Worm (Caenorhabditis elegans): ENCODE data around the gene W10G6.6.

W10G6.6 gene

DNA sequence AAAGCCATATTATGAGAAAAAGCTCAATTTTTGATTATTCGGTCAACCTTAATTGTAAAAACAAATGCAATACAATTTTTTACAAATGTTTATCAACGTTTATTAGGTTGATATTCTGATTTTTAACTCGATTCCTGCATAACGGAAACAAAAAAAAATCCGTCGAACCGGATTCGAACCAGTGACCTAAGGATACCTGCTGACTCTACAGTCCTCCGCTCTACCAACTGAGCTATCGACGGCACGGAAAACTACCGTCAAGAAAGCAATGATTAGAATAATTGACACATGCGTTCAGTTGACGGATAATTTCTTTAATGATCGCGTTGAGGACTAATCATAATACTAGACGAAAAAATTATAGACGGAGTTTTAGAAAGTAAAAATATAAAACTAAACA is 41.9 kb downstream of the W10G6.6 start:
- TF ChIP-seq ztf-23 (GFP tag; IDR thresholded peaks at IDR 0.05) (no peak), T22C8.4 (GFP tag; IDR thresholded peaks at IDR 0.05) (no peak), med-1 (GFP tag; optimal IDR thresholded peaks at IDR 0.05; ENCODE audit: insufficient read depth) (no peak), klf-2 (GFP tag; conservative IDR thresholded peaks at IDR 0.05) (no peak), tab-1 (GFP tag; IDR thresholded peaks at IDR 0.05) (no peak)

DNA sequence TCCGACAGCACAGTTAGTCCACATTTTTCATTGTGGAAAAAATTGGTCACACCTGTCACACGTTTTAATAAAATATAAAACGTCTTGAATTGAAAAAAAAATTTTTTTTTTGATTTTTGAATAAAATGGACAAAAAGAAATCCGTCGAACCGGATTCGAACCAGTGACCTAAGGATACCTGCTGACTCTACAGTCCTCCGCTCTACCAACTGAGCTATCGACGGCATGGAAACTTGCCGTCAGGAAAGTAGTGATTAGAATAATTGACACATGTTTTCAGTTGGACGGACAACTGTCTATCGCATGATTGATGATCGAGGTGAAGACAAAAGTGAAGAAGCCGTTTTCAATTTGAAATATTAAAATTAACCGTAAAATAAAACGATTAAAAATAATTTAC is 42.5 kb downstream of the W10G6.6 start:
- no peak for TF ChIP-seq klf-2 (GFP tag; conservative IDR thresholded peaks at IDR 0.05)
- no peak for TF ChIP-seq flt-1 (GFP tag; IDR thresholded peaks at IDR 0.05)
- no peak for TF ChIP-seq cog-1 (tag; optimal IDR thresholded peaks at IDR 0.05)
- no peak for TF ChIP-seq tab-1 (GFP tag; IDR thresholded peaks at IDR 0.05)
- no peak for TF ChIP-seq T22C8.4 (GFP tag; IDR thresholded peaks at IDR 0.05)
- no peak for TF ChIP-seq ref-1 (GFP tag; conservative IDR thresholded peaks at IDR 0.05)
- no peak for TF ChIP-seq ztf-23 (GFP tag; IDR thresholded peaks at IDR 0.05)
- no peak for TF ChIP-seq ztf-29 (GFP tag; IDR thresholded peaks at IDR 0.05)
- no peak for TF ChIP-seq med-1 (GFP tag; optimal IDR thresholded peaks at IDR 0.05; ENCODE audit: insufficient read depth)

DNA sequence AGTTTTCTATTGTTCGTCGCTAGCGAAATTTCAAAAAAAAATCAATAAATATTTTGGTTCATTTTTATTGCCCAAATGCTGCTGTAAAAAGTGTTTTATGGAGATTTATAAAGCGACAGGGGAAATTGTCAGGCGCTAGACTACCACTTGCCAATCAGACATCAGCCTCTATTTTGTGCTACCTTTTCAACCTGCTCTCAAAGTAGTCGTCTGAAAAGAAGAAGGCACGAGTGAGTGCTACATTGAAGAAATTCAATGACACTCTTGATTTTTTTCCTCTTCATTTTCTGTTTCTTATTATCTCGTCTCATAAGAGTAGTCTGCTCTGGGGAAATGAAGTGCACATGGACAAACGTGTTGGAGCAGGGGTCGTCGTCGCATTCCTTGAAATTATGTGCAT is 44.7 kb downstream of the W10G6.6 start:
- TF ChIP-seq ztf-23 (GFP tag; IDR thresholded peaks at IDR 0.05), result no peak
- TF ChIP-seq T22C8.4 (GFP tag; IDR thresholded peaks at IDR 0.05), result peak; percentile 78
- peak; percentile 65 for TF ChIP-seq cog-1 (tag; optimal IDR thresholded peaks at IDR 0.05)

DNA sequence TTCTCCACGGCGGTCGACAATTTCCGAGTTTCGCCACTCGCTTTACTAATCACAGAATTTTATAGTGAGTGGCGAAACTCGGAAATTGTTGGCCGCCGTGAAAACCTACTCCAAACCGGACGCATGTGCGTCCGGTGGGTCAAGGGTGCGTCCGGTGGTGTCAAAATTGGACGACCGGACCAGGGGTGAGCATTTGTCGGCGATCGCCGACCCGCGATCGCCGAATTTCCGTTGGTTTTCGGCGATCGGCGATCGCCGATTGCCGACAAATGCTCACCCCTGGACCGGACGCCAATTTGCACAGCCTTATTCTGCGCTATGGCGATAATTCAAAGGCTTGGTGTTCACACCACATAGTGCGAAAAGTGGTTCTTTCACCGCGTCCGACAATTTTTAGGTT is 46.3 kb downstream of the W10G6.6 start:
- TF ChIP-seq tab-1 (GFP tag; IDR thresholded peaks at IDR 0.05) (no peak), klf-2 (GFP tag; conservative IDR thresholded peaks at IDR 0.05) (no peak), ztf-29 (GFP tag; IDR thresholded peaks at IDR 0.05) (no peak), cog-1 (tag; optimal IDR thresholded peaks at IDR 0.05) (no peak), ztf-23 (GFP tag; IDR thresholded peaks at IDR 0.05) (no peak), ref-1 (GFP tag; conservative IDR thresholded peaks at IDR 0.05) (no peak), flt-1 (GFP tag; IDR thresholded peaks at IDR 0.05) (no peak), T22C8.4 (GFP tag; IDR thresholded peaks at IDR 0.05) (no peak), med-1 (GFP tag; optimal IDR thresholded peaks at IDR 0.05; ENCODE audit: insufficient read depth) (no peak)

DNA sequence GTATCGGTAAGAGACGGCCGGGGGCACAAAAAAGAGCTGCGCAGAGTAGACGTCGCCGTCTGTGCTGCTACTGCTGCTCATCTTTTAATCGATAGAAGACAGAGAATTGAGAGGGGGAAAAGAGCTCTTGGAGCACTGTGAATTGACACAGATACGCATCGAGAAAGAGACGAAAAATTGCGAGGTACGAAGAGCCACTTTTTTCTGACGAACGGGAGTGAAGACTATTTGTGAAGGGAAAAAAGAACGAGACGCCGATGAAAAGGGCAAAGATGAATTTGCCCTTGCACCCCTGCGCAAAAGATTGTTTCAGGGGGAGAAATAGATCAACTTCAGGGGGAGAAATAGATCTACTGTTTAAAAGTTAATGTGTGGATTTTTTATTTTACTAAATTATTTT is 48.4 kb downstream of the W10G6.6 start:
- TF ChIP-seq flt-1 (GFP tag; IDR thresholded peaks at IDR 0.05), result no peak

DNA sequence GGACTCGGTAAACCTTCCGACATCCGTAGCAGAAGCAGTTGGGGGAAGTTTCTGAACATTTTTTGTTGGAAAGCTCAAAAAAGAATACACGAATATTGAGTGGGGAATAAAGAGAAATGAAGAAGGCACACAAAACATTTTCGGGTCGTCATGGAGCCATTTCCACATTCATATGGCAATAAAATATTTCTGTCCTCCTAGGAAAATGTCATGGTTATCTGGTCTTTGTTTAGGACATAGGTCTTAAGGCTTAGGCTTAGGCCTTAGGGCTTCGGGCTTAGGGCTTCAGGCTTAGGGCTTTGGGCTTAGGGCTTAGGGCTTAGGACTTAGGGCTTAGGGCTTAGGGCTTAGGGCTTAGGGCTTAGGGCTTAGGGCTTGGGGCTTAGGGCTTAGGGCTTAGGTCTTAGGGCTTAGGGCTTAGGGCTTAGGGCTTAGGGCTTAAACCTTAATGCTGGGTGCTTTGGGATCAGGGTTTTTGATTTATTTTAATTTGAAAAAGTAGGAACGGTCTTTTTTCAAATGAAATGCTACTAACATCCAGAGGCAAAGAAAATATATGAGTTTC is 51.3 kb downstream of the W10G6.6 start, which contains the start of gene R11.3:
Gene R11.3 (minus strand): TSS at position 51 of the 565 bp plus-strand sequence.
- TF ChIP-seq ztf-29 (GFP tag; IDR thresholded peaks at IDR 0.05) (peak; percentile 21; the same call in 1 of the 2 replicates), med-1 (GFP tag; optimal IDR thresholded peaks at IDR 0.05; ENCODE audit: insufficient read depth) (no peak), cog-1 (tag; optimal IDR thresholded peaks at IDR 0.05) (no peak), klf-2 (GFP tag; conservative IDR thresholded peaks at IDR 0.05) (no peak)
